Fruit fly (Drosophila melanogaster) whole organism, embryonic: ENCODE data around the gene Ndae1.

Experiments used
- Awh ChIP-seq: fragments of 200-800 bp; sonication (Bioruptor generic); IDR thresholded peaks from 2 replicates; pipeline ENCODE4, ENCODE4 v1.3.6; 2022; ENCODE audit warnings: missing biosample characterization, missing genetic modification characterization
- B-H1 ChIP-seq: fragments of 200-800 bp; sonication (Bioruptor generic); IDR thresholded peaks from 3 replicates; pipeline ENCODE4 v1.3.6; 2022; ENCODE audit warnings: missing biosample characterization, missing genetic modification characterization
- CG10654 ChIP-seq: fragments of 200-800 bp; sonication (Bioruptor generic); optimal IDR thresholded peaks from 2 replicates; lab custom pipeline; 2016; ENCODE audit warnings: missing biosample characterization, missing genetic modification characterization
- CG11247 ChIP-seq: fragments of 200-800 bp; sonication (Bioruptor generic); IDR thresholded peaks from 2 replicates; pipeline ENCODE4 v1.3.6; 2022; ENCODE audit warnings: missing biosample characterization, missing genetic modification characterization
- CG11456 ChIP-seq: fragments of 200-800 bp; sonication (Bioruptor generic); IDR thresholded peaks from 3 replicates; pipeline ENCODE4 v1.3.6; 2022; ENCODE audit warnings: missing biosample characterization, missing genetic modification characterization
- CG12071 ChIP-seq: fragments of 200-800 bp; sonication (Bioruptor generic); optimal IDR thresholded peaks from 3 replicates; lab custom pipeline; 2018; ENCODE audit warnings: missing biosample characterization, mild to moderate bottlenecking, missing genetic modification characterization
- CG12104 ChIP-seq: fragments of 200-800 bp; sonication (Bioruptor generic); optimal IDR thresholded peaks from 3 replicates; lab custom pipeline; 2016; ENCODE audit warnings: missing biosample characterization, missing genetic modification characterization
- CG13296 ChIP-seq: fragments of 200-800 bp; sonication (Bioruptor generic); optimal IDR thresholded peaks from 3 replicates; lab custom pipeline; 2018; ENCODE audit warnings: missing biosample characterization, mild to moderate bottlenecking, missing genetic modification characterization
- CG14014 ChIP-seq: fragments of 200-800 bp; sonication (Bioruptor generic); IDR thresholded peaks from 2 replicates; pipeline ENCODE4 v1.3.6; 2022; ENCODE audit warnings: missing biosample characterization, missing genetic modification characterization
- CG1603 ChIP-seq: fragments of 200-800 bp; sonication (Bioruptor generic); optimal IDR thresholded peaks from 2 replicates; lab custom pipeline; 2019; ENCODE audit warnings: missing biosample characterization, mild to moderate bottlenecking, missing genetic modification characterization, moderate library complexity
- CG16779 ChIP-seq: fragments of 200-800 bp; sonication (Bioruptor generic); IDR thresholded peaks from 2 replicates; pipeline ENCODE4 v1.3.6; 2022; ENCODE audit warnings: missing biosample characterization, missing genetic modification characterization
- CG1832 ChIP-seq: fragments of 200-800 bp; sonication (Bioruptor generic); optimal IDR thresholded peaks from 2 replicates; lab custom pipeline; 2017; ENCODE audit warnings: missing biosample characterization, mild to moderate bottlenecking, missing genetic modification characterization, inconsistent platforms
- CG30403 ChIP-seq: fragments of 200-800 bp; sonication (Bioruptor generic); optimal IDR thresholded peaks from 3 replicates; lab custom pipeline; 2016; ENCODE audit warnings: missing biosample characterization, missing genetic modification characterization
- CG31388 ChIP-seq: fragments of 200-800 bp; sonication (Bioruptor generic); optimal IDR thresholded peaks from 2 replicates; lab custom pipeline; 2016; ENCODE audit warnings: missing biosample characterization, missing genetic modification characterization
- CG3407 ChIP-seq: fragments of 200-800 bp; sonication (Bioruptor generic); optimal IDR thresholded peaks from 2 replicates; lab custom pipeline; 2018; ENCODE audit warnings: missing biosample characterization, mild to moderate bottlenecking, missing genetic modification characterization
- CG3847 ChIP-seq: fragments of 200-800 bp; sonication (Bioruptor generic); IDR thresholded peaks from 2 replicates; pipeline ENCODE4 v1.3.6; 2022; ENCODE audit warnings: missing biosample characterization, missing genetic modification characterization
- CG42726 ChIP-seq: fragments of 200-800 bp; sonication (Bioruptor generic); IDR thresholded peaks from 2 replicates; pipeline ENCODE4 v1.3.6; 2022; ENCODE audit warnings: missing biosample characterization, missing genetic modification characterization; ENCODE audit not compliant: partially characterized antibody
- CG4282 ChIP-seq: fragments of 200-800 bp; sonication (Bioruptor generic); optimal IDR thresholded peaks from 2 replicates; lab custom pipeline; 2016; ENCODE audit warnings: missing biosample characterization, missing genetic modification characterization
- CG6854 ChIP-seq: fragments of 200-800 bp; sonication (Bioruptor generic); optimal IDR thresholded peaks from 3 replicates; lab custom pipeline; 2017; ENCODE audit warnings: missing biosample characterization, mild to moderate bottlenecking, missing genetic modification characterization
- CG7357 ChIP-seq: fragments of 200-800 bp; sonication (Bioruptor generic); IDR thresholded peaks from 3 replicates; pipeline ENCODE4 v1.3.6; 2022; ENCODE audit warnings: missing biosample characterization, missing genetic modification characterization
- CG7928 ChIP-seq: fragments of 200-800 bp; sonication (Bioruptor generic); optimal IDR thresholded peaks from 2 replicates; lab custom pipeline; 2017; ENCODE audit warnings: missing biosample characterization, mild to moderate bottlenecking, missing genetic modification characterization
- CG7987 ChIP-seq: fragments of 200-800 bp; sonication (Bioruptor generic); optimal IDR thresholded peaks from 2 replicates; lab custom pipeline; 2018; ENCODE audit warnings: missing biosample characterization, mild to moderate bottlenecking, missing genetic modification characterization, moderate library complexity
- CG9817 ChIP-seq: fragments of 200-800 bp; sonication (Bioruptor generic); optimal IDR thresholded peaks from 2 replicates; lab custom pipeline; 2018; ENCODE audit warnings: missing biosample characterization, mild to moderate bottlenecking, missing genetic modification characterization, moderate library complexity
- CTCF ChIP-seq: fragments of 200-800 bp; sonication (Bioruptor generic); optimal IDR thresholded peaks from 2 replicates; lab custom pipeline; 2017; ENCODE audit warnings: missing biosample characterization, mild to moderate bottlenecking, missing genetic modification characterization, moderate library complexity
- Dip2 ChIP-seq: fragments of 200-800 bp; sonication (Bioruptor generic); IDR thresholded peaks from 2 replicates; pipeline ENCODE4 v1.3.6; 2022; ENCODE audit warnings: missing biosample characterization, missing genetic modification characterization
- Doc2 ChIP-seq: fragments of 200-800 bp; sonication (Bioruptor generic); IDR thresholded peaks from 2 replicates; pipeline ENCODE4 v1.3.6; 2022; ENCODE audit warnings: missing biosample characterization, missing genetic modification characterization
- Doc3 ChIP-seq: fragments of 200-800 bp; sonication (Bioruptor generic); IDR thresholded peaks from 3 replicates; pipeline ENCODE4 v1.3.6; 2022; ENCODE audit warnings: missing biosample characterization, missing genetic modification characterization; ENCODE audit not compliant: partially characterized antibody
- Kr ChIP-seq: fragments of 200-800 bp; sonication (Bioruptor generic); optimal IDR thresholded peaks from 2 replicates; lab custom pipeline; 2017; ENCODE audit warnings: missing biosample characterization, mild to moderate bottlenecking, missing genetic modification characterization
- Oli ChIP-seq: fragments of 200-800 bp; sonication (Bioruptor generic); optimal IDR thresholded peaks from 2 replicates; lab custom pipeline; 2018; ENCODE audit warnings: missing biosample characterization, mild to moderate bottlenecking, missing genetic modification characterization, moderate library complexity
- Poxn ChIP-seq: fragments of 200-800 bp; sonication (Bioruptor generic); IDR thresholded peaks from 2 replicates; pipeline ENCODE4 v1.3.6; 2022; ENCODE audit warnings: missing biosample characterization, missing genetic modification characterization
- Side ChIP-seq: fragments of 200-800 bp; sonication (Bioruptor generic); optimal IDR thresholded peaks from 2 replicates; lab custom pipeline; 2016; ENCODE audit warnings: missing biosample characterization, missing genetic modification characterization
- Six4 ChIP-seq: fragments of 200-800 bp; sonication (Bioruptor generic); optimal IDR thresholded peaks from 2 replicates; lab custom pipeline; 2016; ENCODE audit warnings: missing biosample characterization, missing genetic modification characterization
- Sox102F ChIP-seq: fragments of 200-800 bp; sonication (Bioruptor generic); optimal IDR thresholded peaks from 2 replicates; lab custom pipeline; 2018; ENCODE audit warnings: missing biosample characterization, mild to moderate bottlenecking, missing genetic modification characterization, moderate library complexity
- Tbp ChIP-seq: fragments of >200 bp; optimal IDR thresholded peaks from 2 replicates; lab custom pipeline; 2018; ENCODE audit warnings: missing biosample characterization, missing genetic modification characterization
- amos ChIP-seq: fragments of 200-800 bp; sonication (Bioruptor generic); IDR thresholded peaks from 2 replicates; pipeline ENCODE4 v1.3.6; 2022; ENCODE audit warnings: missing biosample characterization, missing genetic modification characterization; ENCODE audit not compliant: partially characterized antibody
- gcm2 ChIP-seq: fragments of 200-800 bp; sonication (Bioruptor generic); optimal IDR thresholded peaks from 2 replicates; lab custom pipeline; 2016; ENCODE audit warnings: missing biosample characterization, missing genetic modification characterization
- her ChIP-seq: fragments of 200-800 bp; sonication (Bioruptor generic); optimal IDR thresholded peaks from 2 replicates; lab custom pipeline; 2016; ENCODE audit warnings: missing biosample characterization, missing genetic modification characterization
- inv ChIP-seq: fragments of 200-800 bp; sonication (Bioruptor generic); IDR thresholded peaks from 2 replicates; pipeline ENCODE4 v1.3.6; 2022; ENCODE audit warnings: missing biosample characterization, missing genetic modification characterization; ENCODE audit not compliant: partially characterized antibody
- jumu ChIP-seq: fragments of 200-800 bp; sonication (Bioruptor generic); optimal IDR thresholded peaks from 3 replicates; lab custom pipeline; 2016; ENCODE audit warnings: missing biosample characterization, missing genetic modification characterization
- kay ChIP-seq: fragments of 200-800 bp; sonication (Bioruptor generic); optimal IDR thresholded peaks from 2 replicates; lab custom pipeline; 2016; ENCODE audit warnings: missing biosample characterization, missing genetic modification characterization
- lab ChIP-seq: fragments of 200-800 bp; sonication (Bioruptor generic); optimal IDR thresholded peaks from 3 replicates; lab custom pipeline; 2017; ENCODE audit warnings: missing biosample characterization, missing genetic modification characterization, mild to moderate bottlenecking, moderate library complexity, missing genetic modification reagents
- lola ChIP-seq, 3 experiments: fragments of >200 bp in 2 of 3; fragments of 200-800 bp in 1 of 3; sonication (Bioruptor generic) in 1 of 3; optimal IDR thresholded peaks; 2 replicates each; lab custom pipeline; 2017 to 2019; ENCODE audit warnings: missing biosample characterization in 3 of 3, missing genetic modification characterization in 3 of 3, mild to moderate bottlenecking in 1 of 3, moderate library complexity in 1 of 3
- pnt ChIP-seq: fragments of 200-800 bp; sonication (Bioruptor generic); optimal IDR thresholded peaks from 3 replicates; lab custom pipeline; 2016; ENCODE audit warnings: missing biosample characterization, missing genetic modification characterization
- pros ChIP-seq: fragments of 200-800 bp; sonication (Bioruptor generic); optimal IDR thresholded peaks from 3 replicates; lab custom pipeline; 2019; ENCODE audit warnings: missing biosample characterization, mild to moderate bottlenecking, missing genetic modification characterization, moderate library complexity
- sc ChIP-seq, 3 experiments: fragments of >200 bp in 2 of 3; fragments of 200-800 bp in 1 of 3; sonication (Bioruptor generic) in 1 of 3; optimal IDR thresholded peaks; 2 replicates in 2 of 3; 3 replicates in 1 of 3; lab custom pipeline; 2017; ENCODE audit warnings: mild to moderate bottlenecking in 1 of 3, missing biosample characterization in 1 of 3, missing genetic modification characterization in 1 of 3, missing genetic modification reagents in 1 of 3
- scrt ChIP-seq: fragments of 200-800 bp; sonication (Bioruptor generic); optimal IDR thresholded peaks from 2 replicates; lab custom pipeline; 2018; ENCODE audit warnings: missing biosample characterization, mild to moderate bottlenecking, missing genetic modification characterization, moderate library complexity
- sens-2 ChIP-seq: fragments of 200-800 bp; sonication (Bioruptor generic); IDR thresholded peaks from 2 replicates; pipeline ENCODE4 v1.3.6; 2022; ENCODE audit warnings: missing biosample characterization, missing genetic modification characterization
- sima ChIP-seq: fragments of 200-800 bp; sonication (Bioruptor generic); optimal IDR thresholded peaks from 2 replicates; lab custom pipeline; 2016; ENCODE audit warnings: missing biosample characterization, missing genetic modification characterization
- slou ChIP-seq: fragments of 200-800 bp; sonication (Bioruptor generic); optimal IDR thresholded peaks from 3 replicates; lab custom pipeline; 2016; ENCODE audit warnings: missing biosample characterization, missing genetic modification characterization
- ssp ChIP-seq: fragments of 200-800 bp; sonication (Bioruptor generic); IDR thresholded peaks from 2 replicates; pipeline ENCODE4 v1.3.6; 2022; ENCODE audit warnings: missing biosample characterization, missing genetic modification characterization
- tgo ChIP-seq: fragments of 200-800 bp; sonication (Bioruptor generic); IDR thresholded peaks from 3 replicates; pipeline ENCODE4 v1.3.6; 2022; ENCODE audit warnings: missing biosample characterization, missing genetic modification characterization

Gene Ndae1

dm6 chr2L:7219650-7220267 lies 29.4 kb downstream of the Ndae1 start, which contains the start of gene CG13784 (continued):
- no peak for TF ChIP-seq Dip2 (GFP tag; lab: Robert Waterston, UW)
- TF ChIP-seq CG12104 (GFP tag; lab: Kevin White, UChicago): no peak
- no peak for TF ChIP-seq sens-2 (GFP tag; lab: Robert Waterston, UW)
- TF ChIP-seq amos (GFP tag; lab: Robert Waterston, UW): no peak; the same call in 1 of the 2 replicates
- TF ChIP-seq CG3407 (GFP tag; lab: Kevin White, UChicago): no peak
- peak; percentile 34 for TF ChIP-seq scrt (GFP tag; lab: Kevin White, UChicago)
- no peak for TF ChIP-seq B-H1 (GFP tag; lab: Robert Waterston, UW)
- peak; percentile 61 for TF ChIP-seq lab (GFP tag; lab: Kevin White, UChicago)
- no peak for TF ChIP-seq CG16779
- TF ChIP-seq CG31388: no peak
- TF ChIP-seq tgo (GFP tag; lab: Robert Waterston, UW): no peak
- no peak for TF ChIP-seq jumu (GFP tag; lab: Kevin White, UChicago)
- TF ChIP-seq sc (optimal IDR thresholded peaks at IDR 0.05; lab: Kevin White, UChicago): no peak
- TF ChIP-seq sc (GFP tag; optimal IDR thresholded peaks at IDR 0.05; lab: Kevin White, UChicago): no peak
- TF ChIP-seq Doc3 (GFP tag; lab: Robert Waterston, UW): no peak
- TF ChIP-seq kay (GFP tag; lab: Kevin White, UChicago): peak; percentile 35
- peak; percentile 96 for TF ChIP-seq ssp (GFP tag; lab: Robert Waterston, UW)
- TF ChIP-seq CG12071 (GFP tag; lab: Kevin White, UChicago): peak; percentile 27
- TF ChIP-seq CTCF (GFP tag; lab: Kevin White, UChicago): no peak
- no peak for TF ChIP-seq CG11247 (GFP tag; lab: Robert Waterston, UW)
- TF ChIP-seq CG7987 (GFP tag; lab: Kevin White, UChicago): peak; percentile 41
- no peak for TF ChIP-seq Side
- TF ChIP-seq CG10654 (GFP tag; lab: Kevin White, UChicago): no peak
- peak; percentile 56; the same call in 1 of the 2 replicates for TF ChIP-seq CG14014 (GFP tag; lab: Robert Waterston, UW)
- TF ChIP-seq CG1832 (GFP tag; lab: Kevin White, UChicago): no peak
- TF ChIP-seq CG7357 (GFP tag; lab: Robert Waterston, UW): peak; percentile 84
- TF ChIP-seq pros (GFP tag; lab: Kevin White, UChicago): no peak
- peak; percentile 34; the same call in 1 of the 2 replicates for TF ChIP-seq CG3847 (GFP tag; lab: Robert Waterston, UW)
- no peak for TF ChIP-seq Awh
- TF ChIP-seq lola (GFP tag; optimal IDR thresholded peaks at IDR 0.05; lab: Kevin White, UChicago): peak in 1 of 3 experiments; percentile 94
- TF ChIP-seq inv: peak; percentile 19; the same call in 1 of the 2 replicates
- TF ChIP-seq CG1603 (tag; lab: Kevin White, UChicago): peak; percentile 82
- peak; percentile 60 for TF ChIP-seq Tbp (GFP tag; lab: Kevin White, UChicago)
- TF ChIP-seq CG42726: peak; percentile 75
- no peak for TF ChIP-seq CG6854
- TF ChIP-seq Six4 (GFP tag; lab: Kevin White, UChicago): no peak
- no peak for TF ChIP-seq pnt (GFP tag; lab: Kevin White, UChicago)
- TF ChIP-seq Oli (tag; lab: Kevin White, UChicago): no peak
- peak; percentile 18 for TF ChIP-seq CG13296 (GFP tag; lab: Kevin White, UChicago)
- TF ChIP-seq CG4282 (GFP tag; lab: Kevin White, UChicago): no peak
- no peak for TF ChIP-seq slou
- TF ChIP-seq gcm2 (GFP tag; lab: Kevin White, UChicago): no peak
- no peak for TF ChIP-seq CG7928
- TF ChIP-seq CG9817 (tag; lab: Kevin White, UChicago): no peak
- no peak for TF ChIP-seq CG30403 (GFP tag; lab: Kevin White, UChicago)
- TF ChIP-seq CG11456 (GFP tag; lab: Robert Waterston, UW): no peak
- no peak for TF ChIP-seq Doc2 (GFP tag; lab: Robert Waterston, UW)
- TF ChIP-seq her (GFP tag; lab: Kevin White, UChicago): peak; percentile 62
- TF ChIP-seq Poxn (GFP tag; lab: Robert Waterston, UW): no peak
- no peak for TF ChIP-seq sima (GFP tag; lab: Kevin White, UChicago)
- no peak for TF ChIP-seq Kr (GFP tag; lab: Kevin White, UChicago)
- TF ChIP-seq Sox102F (GFP tag; lab: Kevin White, UChicago): peak; percentile 22
